Fruit fly (Drosophila melanogaster): ENCODE results near the gene Cpr65Ax1.
A peak's percentile ranks its signal among the peaks of the same experiment; 100 is the strongest.

The Cpr65Ax1 gene

dm6 chr3L:6173826-6174255, 26.1 kb upstream of the Cpr65Ax1 start, which contains the start of the genes fmt and CG7376 (continued):
- TF ChIP-seq CG14441 (GFP tag; IDR thresholded peaks at IDR 0.05) = no peak
- peak; percentile 36 for TF ChIP-seq CG15479 (GFP tag; optimal IDR thresholded peaks at IDR 0.05)
- no peak for TF ChIP-seq CG17568 (GFP tag; optimal IDR thresholded peaks at IDR 0.05)
- TF ChIP-seq CG6689 (GFP tag; IDR thresholded peaks at IDR 0.05) = no peak
- no peak for TF ChIP-seq tgo (GFP tag; IDR thresholded peaks at IDR 0.05)
- no peak for TF ChIP-seq dimm (GFP tag; IDR thresholded peaks at IDR 0.05)
- no peak for TF ChIP-seq CG2889 (GFP tag; IDR thresholded peaks at IDR 0.05)
- no peak for TF ChIP-seq scrt (GFP tag; optimal IDR thresholded peaks at IDR 0.05)
- no peak for TF ChIP-seq CG11723 (GFP tag; optimal IDR thresholded peaks at IDR 0.05)
- TF ChIP-seq CG30403 (GFP tag; optimal IDR thresholded peaks at IDR 0.05) = peak; percentile 48
- TF ChIP-seq hbn (GFP tag; IDR thresholded peaks at IDR 0.05; ENCODE audit: partially characterized antibody) = peak; percentile 40; the same call in 1 of the 2 replicates
- TF ChIP-seq Side (GFP tag; optimal IDR thresholded peaks at IDR 0.05) = no peak
- TF ChIP-seq zfh2 (GFP tag; optimal IDR thresholded peaks at IDR 0.05) = no peak
- no peak for TF ChIP-seq nom (GFP tag; optimal IDR thresholded peaks at IDR 0.05)
- no peak for TF ChIP-seq Optix (GFP tag; IDR thresholded peaks at IDR 0.05)
- TF ChIP-seq Fer2 (tag; optimal IDR thresholded peaks at IDR 0.05) = no peak
- TF ChIP-seq CG9797 (GFP tag; optimal IDR thresholded peaks at IDR 0.05) = peak; percentile 16
- TF ChIP-seq Hr78 (GFP tag; optimal IDR thresholded peaks at IDR 0.05) = no peak
- TF ChIP-seq prd (optimal IDR thresholded peaks at IDR 0.05) = no peak
- peak; percentile 35; the same call in 1 of the 3 replicates for TF ChIP-seq prd (GFP tag; IDR thresholded peaks at IDR 0.05)
- no peak for TF ChIP-seq Hr39 (optimal IDR thresholded peaks at IDR 0.05)
- no peak for TF ChIP-seq sd (tag; optimal IDR thresholded peaks at IDR 0.05)
- TF ChIP-seq CG15696 (tag; optimal IDR thresholded peaks at IDR 0.05) = peak; percentile 34
- no peak for TF ChIP-seq CG10366 (GFP tag; IDR thresholded peaks at IDR 0.05)
- TF ChIP-seq Taf1 (GFP tag; IDR thresholded peaks at IDR 0.05) = no peak
- no peak for TF ChIP-seq vfl (GFP tag; optimal IDR thresholded peaks at IDR 0.05)
- TF ChIP-seq CG12769 (tag; optimal IDR thresholded peaks at IDR 0.05) = no peak
- no peak for TF ChIP-seq pfk (GFP tag; optimal IDR thresholded peaks at IDR 0.05)
- no peak for TF ChIP-seq chn (GFP tag; optimal IDR thresholded peaks at IDR 0.05)
- no peak for TF ChIP-seq fru (optimal IDR thresholded peaks at IDR 0.05)
- TF ChIP-seq CG6765 (GFP tag; optimal IDR thresholded peaks at IDR 0.05) = no peak
- no peak for TF ChIP-seq CG42726 (GFP tag; IDR thresholded peaks at IDR 0.05; ENCODE audit: partially characterized antibody)
- no peak for TF ChIP-seq corto (GFP tag; optimal IDR thresholded peaks at IDR 0.05)
- no peak for TF ChIP-seq croc (GFP tag; conservative IDR thresholded peaks at IDR 0.05)
- no peak for TF ChIP-seq HLH3B (GFP tag; IDR thresholded peaks at IDR 0.05)
- TF ChIP-seq hkb (optimal IDR thresholded peaks at IDR 0.05) = peak; percentile 37
- no peak for TF ChIP-seq hkb (GFP tag; IDR thresholded peaks at IDR 0.05)
- TF ChIP-seq CG13123 (GFP tag; optimal IDR thresholded peaks at IDR 0.05) = no peak
- TF ChIP-seq CG13424 (tag; optimal IDR thresholded peaks at IDR 0.05) = peak; percentile 58
- TF ChIP-seq pum (GFP tag; optimal IDR thresholded peaks at IDR 0.05) = no peak
- TF ChIP-seq CG17359 (tag; optimal IDR thresholded peaks at IDR 0.05) = no peak
- no peak for TF ChIP-seq CG3281 (GFP tag; optimal IDR thresholded peaks at IDR 0.05)
- no peak for TF ChIP-seq CG9609 (GFP tag; optimal IDR thresholded peaks at IDR 0.05)
- TF ChIP-seq CG1647 (GFP tag; optimal IDR thresholded peaks at IDR 0.05) = no peak
- TF ChIP-seq CG14860 (GFP tag; IDR thresholded peaks at IDR 0.05; ENCODE audit: partially characterized antibody) = peak; percentile 89
- no peak for TF ChIP-seq Dip3 (GFP tag; optimal IDR thresholded peaks at IDR 0.05)
- TF ChIP-seq gem (tag; optimal IDR thresholded peaks at IDR 0.05) = no peak
- no peak for TF ChIP-seq CG8089 (GFP tag; optimal IDR thresholded peaks at IDR 0.05)
- no peak for TF ChIP-seq caup (GFP tag; optimal IDR thresholded peaks at IDR 0.05; ENCODE audit: severe bottlenecking)
- TF ChIP-seq lov (optimal IDR thresholded peaks at IDR 0.05) = no peak
- TF ChIP-seq lov (GFP tag; IDR thresholded peaks at IDR 0.05) = no peak
